Worm (Caenorhabditis elegans): ENCODE measurements around the gene F57A8.7.

The F57A8.7 gene

ce11 chrV:10087103-10087502 is 11.6 kb downstream of the F57A8.7 start, which contains the start of gene R04B5.5:
R04B5.5 (plus strand) TSS chrV:10087480.
- peak; percentile 58 for TF ChIP-seq nhr-80 (tag; optimal IDR thresholded peaks at IDR 0.05)
- TF ChIP-seq atf-7 (tag; optimal IDR thresholded peaks at IDR 0.05): no peak
- peak; percentile 33 for TF ChIP-seq lin-40 (tag; optimal IDR thresholded peaks at IDR 0.05)

ce11 chrV:10090461-10090860 is 14.9 kb downstream of the F57A8.7 start, which contains the start of gene R04B5.7:
R04B5.7 (minus strand) TSS chrV:10090561.
- TF ChIP-seq F57C9.4 (tag; optimal IDR thresholded peaks at IDR 0.05): no peak
- no peak for TF ChIP-seq bed-1 (GFP tag; IDR thresholded peaks at IDR 0.05)
- no peak for TF ChIP-seq lsl-1 (GFP tag; optimal IDR thresholded peaks at IDR 0.05)
- no peak for TF ChIP-seq unc-62 (GFP tag; optimal IDR thresholded peaks at IDR 0.05)
- TF ChIP-seq D2030.7 (GFP tag; IDR thresholded peaks at IDR 0.05): no peak
- no peak for TF ChIP-seq ztf-25 (GFP tag; IDR thresholded peaks at IDR 0.05)
- no peak for TF ChIP-seq mes-4 (tag; optimal IDR thresholded peaks at IDR 0.05)
- no peak for TF ChIP-seq him-1 (tag; optimal IDR thresholded peaks at IDR 0.05)
- TF ChIP-seq mxl-1 (tag; optimal IDR thresholded peaks at IDR 0.05): no peak
- TF ChIP-seq ama-1 (optimal IDR thresholded peaks at IDR 0.05): no peak
- TF ChIP-seq ama-1 (GFP tag; optimal IDR thresholded peaks at IDR 0.05): no peak
- no peak for TF ChIP-seq dpl-1 (GFP tag; optimal IDR thresholded peaks at IDR 0.05)
- TF ChIP-seq ceh-58 (GFP tag; IDR thresholded peaks at IDR 0.05): no peak
- TF ChIP-seq rpc-1 (optimal IDR thresholded peaks at IDR 0.05): no peak
- no peak for TF ChIP-seq rpc-1 (tag; optimal IDR thresholded peaks at IDR 0.05)
- no peak for TF ChIP-seq madf-10 (tag; optimal IDR thresholded peaks at IDR 0.05)
- TF ChIP-seq ztf-6 (GFP tag; IDR thresholded peaks at IDR 0.05): no peak
- TF ChIP-seq die-1 (tag; optimal IDR thresholded peaks at IDR 0.05): no peak
- TF ChIP-seq cebp-1 (GFP tag; IDR thresholded peaks at IDR 0.05): no peak
- TF ChIP-seq cebp-1 (tag; optimal IDR thresholded peaks at IDR 0.05): no peak
- no peak for TF ChIP-seq dpff-1 (tag; optimal IDR thresholded peaks at IDR 0.05)
- TF ChIP-seq snpc-3.4 (tag; optimal IDR thresholded peaks at IDR 0.05): no peak
- TF ChIP-seq dox-1 (GFP tag; IDR thresholded peaks at IDR 0.05): no peak

ce11 chrV:10091152-10091551 is 15.6 kb downstream of the F57A8.7 start, which contains the start of gene R04B5.11:
R04B5.11 (minus strand) TSS chrV:10091252.
- TF ChIP-seq ama-1 (optimal IDR thresholded peaks at IDR 0.05): no peak
- no peak for TF ChIP-seq ama-1 (GFP tag; optimal IDR thresholded peaks at IDR 0.05)
- no peak for TF ChIP-seq ceh-100 (GFP tag; IDR thresholded peaks at IDR 0.05)
- TF ChIP-seq sptf-2 (GFP tag; optimal IDR thresholded peaks at IDR 0.05): no peak
- TF ChIP-seq somi-1 (GFP tag; optimal IDR thresholded peaks at IDR 0.05): no peak
- TF ChIP-seq F37B4.10 (GFP tag; IDR thresholded peaks at IDR 0.05): no peak
- TF ChIP-seq ets-4 (GFP tag; optimal IDR thresholded peaks at IDR 0.05): no peak
- TF ChIP-seq egl-44 (GFP tag; IDR thresholded peaks at IDR 0.05): no peak
- TF ChIP-seq ztf-25 (GFP tag; IDR thresholded peaks at IDR 0.05): no peak
- no peak for TF ChIP-seq ztf-26 (tag; optimal IDR thresholded peaks at IDR 0.05)
- no peak for TF ChIP-seq zim-3 (tag; optimal IDR thresholded peaks at IDR 0.05)
- no peak for TF ChIP-seq B0019.2 (GFP tag; conservative IDR thresholded peaks at IDR 0.05)
- TF ChIP-seq ceh-40 (GFP tag; IDR thresholded peaks at IDR 0.05): no peak
- no peak for TF ChIP-seq attf-5 (GFP tag; optimal IDR thresholded peaks at IDR 0.05)
- TF ChIP-seq ztf-18 (tag; optimal IDR thresholded peaks at IDR 0.05): no peak
- TF ChIP-seq cebp-2 (GFP tag; IDR thresholded peaks at IDR 0.05): no peak
- no peak for TF ChIP-seq snpc-1.3 (tag; optimal IDR thresholded peaks at IDR 0.05; ENCODE audit: insufficient read depth)
- no peak for TF ChIP-seq fkh-3 (tag; optimal IDR thresholded peaks at IDR 0.05)
- TF ChIP-seq hlh-12 (tag; optimal IDR thresholded peaks at IDR 0.05): no peak
